Fruit fly (Drosophila melanogaster) whole organism, prepupa: ENCODE data around the gene CG15306.

Source experiments
- CG8632 ChIP-seq: fragments of 200-800 bp; sonication (Bioruptor generic); optimal IDR thresholded peaks from 3 replicates; lab custom pipeline; 2016; ENCODE audit warnings: missing biosample characterization, missing genetic modification characterization
- pdm3 ChIP-seq: fragments of 200-800 bp; sonication (Bioruptor generic); optimal IDR thresholded peaks from 3 replicates; lab custom pipeline; 2016; ENCODE audit warnings: missing biosample characterization, missing genetic modification characterization

DNA sequence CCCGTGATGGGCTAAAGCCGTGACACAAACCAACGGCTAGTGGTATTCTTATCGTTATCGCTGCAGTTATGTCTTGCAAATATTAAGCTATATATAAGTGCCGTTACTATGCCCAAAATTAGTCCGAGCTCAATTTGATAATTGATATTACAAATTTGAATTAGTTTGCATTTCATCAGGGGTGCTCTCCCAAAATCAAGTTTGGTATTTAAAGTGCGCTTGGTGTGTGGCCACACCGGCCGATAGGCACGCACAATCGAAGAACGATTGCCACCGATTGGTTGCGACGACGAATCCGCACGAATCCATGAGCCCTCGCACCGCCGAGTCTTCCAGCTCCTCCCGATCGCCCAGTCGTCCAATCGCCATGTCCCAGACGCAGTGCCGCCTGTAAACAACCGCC lies 36.2 kb upstream of the CG15306 start, which contains the start of gene CG17841:
- TF ChIP-seq CG8632 (GFP tag; lab: Kevin White, UChicago) (no peak), pdm3 (GFP tag; lab: Kevin White, UChicago) (no peak)
